Worm (Caenorhabditis elegans): Measurements from ENCODE around the gene F44G4.5.

- no peak for TF ChIP-seq snpc-4 (tag; optimal IDR thresholded peaks at IDR 0.05)
- no peak for TF ChIP-seq eor-1 (tag; optimal IDR thresholded peaks at IDR 0.05)
- no peak for TF ChIP-seq zag-1 (tag; optimal IDR thresholded peaks at IDR 0.05)
- TF ChIP-seq egl-27 (tag; optimal IDR thresholded peaks at IDR 0.05), result no peak
- no peak for TF ChIP-seq nhr-25 (tag; optimal IDR thresholded peaks at IDR 0.05)
- TF ChIP-seq nhr-12 (tag; optimal IDR thresholded peaks at IDR 0.05), result no peak
- TF ChIP-seq nhr-28 (tag; optimal IDR thresholded peaks at IDR 0.05), result no peak
- TF ChIP-seq fos-1 (tag; optimal IDR thresholded peaks at IDR 0.05), result no peak
- no peak for TF ChIP-seq pqm-1 (tag; optimal IDR thresholded peaks at IDR 0.05)
- no peak for TF ChIP-seq unc-62 (GFP tag; optimal IDR thresholded peaks at IDR 0.05)
- no peak for TF ChIP-seq elt-2 (tag; optimal IDR thresholded peaks at IDR 0.05)
Observed at ce11 chrII:8997479-8997878, 2.8 kb downstream of the F44G4.5 start, which contains the start of the genes F44G4.3 and tdp-1.

Data from whole organism, L3 larva.